Worm (Caenorhabditis elegans) whole organism, L4 larva: ENCODE measurements around the gene srz-11.

ENCODE experiments used
- F10B5.3 ChIP-seq: sonication (generic microtip); optimal IDR thresholded peaks from 2 replicates; lab custom pipeline; 2016; ENCODE audit warnings: mild to moderate bottlenecking, missing genetic modification characterization, missing compliant biosample characterization
- ceh-82 ChIP-seq: sonication (generic microtip); optimal IDR thresholded peaks from 2 replicates; lab custom pipeline; 2017; ENCODE audit warnings: missing biosample characterization, missing genetic modification characterization
- ces-1 ChIP-seq: fragments of 150-350 bp; sonication (generic microtip); optimal IDR thresholded peaks from 4 replicates; lab custom pipeline; 2014; ENCODE audit warnings: missing biosample characterization, missing genetic modification reagents, missing genetic modification characterization
- daf-12 ChIP-seq: fragments of 150-350 bp; optimal IDR thresholded peaks from 2 replicates; lab custom pipeline; 2014; ENCODE audit warnings: missing biosample characterization, missing genetic modification reagents, missing genetic modification characterization
- nhr-102 ChIP-seq: sonication (generic microtip); optimal IDR thresholded peaks from 2 replicates; lab custom pipeline; 2016; ENCODE audit warnings: mild to moderate bottlenecking, missing genetic modification characterization, moderate library complexity, missing compliant biosample characterization
- nhr-11 ChIP-seq: fragments of 150-350 bp; optimal IDR thresholded peaks from 2 replicates; lab custom pipeline; 2014; ENCODE audit warnings: missing biosample characterization, missing genetic modification characterization
- nhr-237 ChIP-seq: sonication (generic microtip); optimal IDR thresholded peaks from 2 replicates; lab custom pipeline; 2017; ENCODE audit warnings: missing biosample characterization, missing genetic modification characterization
- nhr-28 ChIP-seq: fragments of 150-350 bp; optimal IDR thresholded peaks from 2 replicates; lab custom pipeline; 2014; ENCODE audit warnings: missing biosample characterization, missing genetic modification characterization
- nhr-41 ChIP-seq: fragments of 200-800 bp; sonication (Bioruptor generic); IDR thresholded peaks from 2 replicates; pipeline ENCODE4 v1.3.6; 2022; ENCODE audit warnings: missing genetic modification reagents, missing genetic modification characterization, missing compliant biosample characterization
- nhr-6 ChIP-seq: fragments of 150-350 bp; optimal IDR thresholded peaks from 2 replicates; lab custom pipeline; 2014; ENCODE audit warnings: missing biosample characterization, missing genetic modification characterization
- snpc-4 ChIP-seq: fragments of 150-350 bp; optimal IDR thresholded peaks from 2 replicates; lab custom pipeline; 2014; ENCODE audit warnings: missing biosample characterization, missing genetic modification characterization
- zfp-2 ChIP-seq: sonication (generic microtip); optimal IDR thresholded peaks from 2 replicates; lab custom pipeline; 2016; ENCODE audit warnings: mild to moderate bottlenecking, missing genetic modification characterization, missing compliant biosample characterization

ce11 chrV:15199768-15200167, 36.9 kb downstream of the srz-11 start, which contains the start of gene Y75B12B.10:
- no peak for TF ChIP-seq nhr-41 (GFP tag; lab: Robert Waterston, UW)
- TF ChIP-seq F10B5.3 (tag; lab: Kevin White, UChicago): no peak
- TF ChIP-seq snpc-4 (tag; lab: Kevin White, UChicago): no peak
- TF ChIP-seq nhr-11 (tag; lab: Kevin White, UChicago): no peak
- no peak for TF ChIP-seq daf-12
- TF ChIP-seq ces-1 (GFP tag; lab: Kevin White, UChicago): no peak
- no peak for TF ChIP-seq nhr-6
- TF ChIP-seq nhr-28 (tag; lab: Kevin White, UChicago): no peak
- TF ChIP-seq nhr-237 (tag; lab: Kevin White, UChicago): no peak
- no peak for TF ChIP-seq ceh-82 (tag; lab: Kevin White, UChicago)
- no peak for TF ChIP-seq nhr-102
- no peak for TF ChIP-seq zfp-2
